Worm (Caenorhabditis elegans) whole organism, L3 larva: ENCODE data around the gene mrps-33.
A peak's percentile ranks its signal among the peaks of the same experiment; 100 is the strongest.
"Not testable (repeated sequence)": the region's sequence is repeated elsewhere in the genome, so short reads cannot be mapped to it uniquely, and the experiment has no call there.

Experiments
- R02D3.7 ChIP-seq: fragments of 150-350 bp; optimal IDR thresholded peaks from 2 replicates; lab custom pipeline; 2014; ENCODE audit warnings: missing biosample characterization, missing genetic modification characterization
- ceh-82 ChIP-seq: fragments of 150-350 bp; optimal IDR thresholded peaks from 2 replicates; lab custom pipeline; 2014; ENCODE audit warnings: missing biosample characterization, missing genetic modification characterization
- egl-27 ChIP-seq: sonication (generic microtip); optimal IDR thresholded peaks from 4 replicates; lab custom pipeline; 2017; ENCODE audit warnings: missing biosample characterization, missing genetic modification reagents, missing genetic modification characterization
- elt-2 ChIP-seq: sonication (generic microtip); optimal IDR thresholded peaks from 2 replicates; lab custom pipeline; 2016; ENCODE audit warnings: missing genetic modification reagents, mild to moderate bottlenecking, missing genetic modification characterization, missing compliant biosample characterization
- elt-3 ChIP-seq, 3 experiments: fragments of 150-350 bp in 1 of 3; sonication (generic microtip) in 2 of 3; optimal IDR thresholded peaks; 2 replicates in 2 of 3; 4 replicates in 1 of 3; lab custom pipeline; 2014 to 2017; ENCODE audit warnings: missing biosample characterization in 3 of 3, missing genetic modification characterization in 3 of 3
- eor-1 ChIP-seq, 2 experiments: fragments of 150-350 bp; optimal IDR thresholded peaks; 2 replicates each; lab custom pipeline; 2014 to 2018; ENCODE audit warnings: missing biosample characterization in 2 of 2, missing genetic modification characterization in 2 of 2
- fkh-10 ChIP-seq: sonication (generic microtip); optimal IDR thresholded peaks from 2 replicates; lab custom pipeline; 2017; ENCODE audit warnings: missing biosample characterization, missing genetic modification reagents, missing genetic modification characterization
- hmg-11 ChIP-seq: sonication (generic microtip); optimal IDR thresholded peaks from 2 replicates; lab custom pipeline; 2016; ENCODE audit warnings: missing genetic modification characterization, missing compliant biosample characterization
- jun-1 ChIP-seq: fragments of 150-350 bp; optimal IDR thresholded peaks from 2 replicates; lab custom pipeline; 2014; ENCODE audit warnings: missing biosample characterization, missing genetic modification reagents, missing genetic modification characterization
- lin-15B ChIP-seq: fragments of 150-350 bp; optimal IDR thresholded peaks from 2 replicates; lab custom pipeline; 2014; ENCODE audit warnings: missing biosample characterization, missing genetic modification characterization
- lsy-12 ChIP-seq: sonication (generic microtip); optimal IDR thresholded peaks from 2 replicates; lab custom pipeline; 2016; ENCODE audit warnings: mild to moderate bottlenecking, missing genetic modification characterization, missing compliant biosample characterization
- nhr-11 ChIP-seq: fragments of 150-350 bp; optimal IDR thresholded peaks from 2 replicates; lab custom pipeline; 2014; ENCODE audit warnings: missing biosample characterization, missing genetic modification characterization
- nhr-23 ChIP-seq: fragments of 150-350 bp; optimal IDR thresholded peaks from 2 replicates; lab custom pipeline; 2014; ENCODE audit warnings: missing biosample characterization, missing genetic modification reagents, missing genetic modification characterization
- nhr-237 ChIP-seq: fragments of 150-350 bp; optimal IDR thresholded peaks from 2 replicates; lab custom pipeline; 2014; ENCODE audit warnings: missing biosample characterization, missing genetic modification characterization
- nhr-28 ChIP-seq: fragments of 150-350 bp; optimal IDR thresholded peaks from 2 replicates; lab custom pipeline; 2014; ENCODE audit warnings: missing biosample characterization, missing genetic modification characterization
- nhr-43 ChIP-seq: sonication (generic microtip); optimal IDR thresholded peaks from 2 replicates; lab custom pipeline; 2016; ENCODE audit warnings: mild to moderate bottlenecking, missing genetic modification characterization, missing compliant biosample characterization; ENCODE audit not compliant: poor library complexity, severe bottlenecking
- nhr-77 ChIP-seq: fragments of 150-350 bp; optimal IDR thresholded peaks from 2 replicates; lab custom pipeline; 2014; ENCODE audit warnings: missing biosample characterization, missing genetic modification characterization
- pha-4 ChIP-seq: fragments of 150-350 bp; optimal IDR thresholded peaks from 2 replicates; lab custom pipeline; 2014; ENCODE audit warnings: missing biosample characterization, missing genetic modification reagents, missing genetic modification characterization
- unc-62 ChIP-seq: fragments of 150-350 bp; sonication (generic microtip); optimal IDR thresholded peaks from 4 replicates; lab custom pipeline; 2014; ENCODE audit warnings: missing biosample characterization, missing genetic modification reagents, missing genetic modification characterization
- zag-1 ChIP-seq: fragments of 150-350 bp; optimal IDR thresholded peaks from 2 replicates; lab custom pipeline; 2014; ENCODE audit warnings: missing biosample characterization, missing genetic modification characterization

mrps-33 gene

ce11 chrIV:8715032-8715431 is 24.8 kb downstream of the mrps-33 start, which contains the start of the genes parg-2 and ipla-5:
Gene parg-2 (minus strand): TSS chrIV:8715132.
Gene ipla-5 (plus strand): TSS chrIV:8715247.
- not testable (repeated sequence) for TF ChIP-seq lsy-12; eor-1 (tag; optimal IDR thresholded peaks at IDR 0.05; lab: Kevin White, UChicago); elt-2

- TF ChIP-seq elt-3 (tag; optimal IDR thresholded peaks at IDR 0.05; lab: Kevin White, UChicago) (no peak), lsy-12 (no peak), egl-27 (no peak), lin-15B (tag; lab: Kevin White, UChicago) (no peak), zag-1 (tag; lab: Kevin White, UChicago) (no peak), nhr-43 (tag; lab: Kevin White, UChicago) (no peak)
These were observed 31.8 kb downstream of the mrps-33 start for ce11 chrIV:8708046-8708445.

ce11 chrIV:8705504-8705903 is 34.3 kb downstream of the mrps-33 start, which contains the start of gene H23L24.4:
Gene H23L24.4 (minus strand): TSS chrIV:8705604.
- no peak for TF ChIP-seq jun-1 (tag; lab: Kevin White, UChicago)
- no peak for TF ChIP-seq ceh-82 (tag; lab: Kevin White, UChicago)
- TF ChIP-seq fkh-10 (GFP tag; lab: Kevin White, UChicago): no peak
- TF ChIP-seq elt-2: no peak
- TF ChIP-seq R02D3.7: no peak
- no peak for TF ChIP-seq nhr-28 (tag; lab: Kevin White, UChicago)

ce11 chrIV:8697436-8697835 is 42.4 kb downstream of the mrps-33 start, which contains the start of gene ttll-11:
Gene ttll-11 (plus strand): TSS chrIV:8697736.
- TF ChIP-seq egl-27 (no peak), lsy-12 (no peak), nhr-11 (tag; lab: Kevin White, UChicago) (no peak), nhr-77 (tag; lab: Kevin White, UChicago) (no peak)

ce11 chrIV:8691486-8691885 is 48.3 kb downstream of the mrps-33 start, which contains the start of the genes hst-1 and ints-6:
Gene hst-1 (minus strand): TSS chrIV:8691513.
Gene ints-6 (plus strand): TSS chrIV:8691745.
- TF ChIP-seq elt-2: no peak
- no peak for TF ChIP-seq unc-62 (GFP tag; lab: Kevin White, UChicago)
- peak; percentile 13 for TF ChIP-seq nhr-23 (tag; lab: Kevin White, UChicago)
- peak; percentile 55 for TF ChIP-seq pha-4
- peak; percentile 29 for TF ChIP-seq hmg-11
- TF ChIP-seq nhr-11 (tag; lab: Kevin White, UChicago): no peak
- TF ChIP-seq lin-15B (tag; lab: Kevin White, UChicago): peak; percentile 8
- no peak for TF ChIP-seq nhr-237 (tag; lab: Kevin White, UChicago)
- TF ChIP-seq, all 47 proteins: peak for 4
